Fruit fly (Drosophila melanogaster): ENCODE measurements around the gene CG4332.
A peak's percentile ranks its signal among the peaks of the same experiment; 100 is the strongest.

Gene CG4332

dm6 chrX:13135702-13136101 is 19.1 kb upstream of the CG4332 start (continued):
- TF ChIP-seq achi (GFP tag; optimal IDR thresholded peaks at IDR 0.05) (peak; percentile 56), Blimp-1 (GFP tag; optimal IDR thresholded peaks at IDR 0.05) (no peak), Lpt (GFP tag; optimal IDR thresholded peaks at IDR 0.05) (peak; percentile 27), eg (GFP tag; IDR thresholded peaks at IDR 0.05) (peak; percentile 80), Smox (GFP tag; optimal IDR thresholded peaks at IDR 0.05) (peak; percentile 34), topi (GFP tag; optimal IDR thresholded peaks at IDR 0.05) (peak; percentile 60), CG11902 (GFP tag; optimal IDR thresholded peaks at IDR 0.05) (no peak), Ets21C (GFP tag; optimal IDR thresholded peaks at IDR 0.05) (peak; percentile 29), fd85E (GFP tag; optimal IDR thresholded peaks at IDR 0.05) (no peak), CG6163 (GFP tag; IDR thresholded peaks at IDR 0.05) (peak; percentile 73), pdm3 (GFP tag; optimal IDR thresholded peaks at IDR 0.05) (peak; percentile 62), spab (GFP tag; optimal IDR thresholded peaks at IDR 0.05) (no peak), esn (GFP tag; optimal IDR thresholded peaks at IDR 0.05) (peak; percentile 56), CG6808 (GFP tag; optimal IDR thresholded peaks at IDR 0.05) (no peak), CG11762 (GFP tag; optimal IDR thresholded peaks at IDR 0.05; ENCODE audit: insufficient read depth) (peak; percentile 34), Sox15 (GFP tag; optimal IDR thresholded peaks at IDR 0.05) (peak; percentile 35), lz (GFP tag; optimal IDR thresholded peaks at IDR 0.05) (peak; percentile 53), vri (GFP tag; optimal IDR thresholded peaks at IDR 0.05) (no peak), fd59A (GFP tag; optimal IDR thresholded peaks at IDR 0.05) (no peak), CG9139 (GFP tag; optimal IDR thresholded peaks at IDR 0.05) (no peak), Gug (GFP tag; IDR thresholded peaks at IDR 0.05) (no peak; the same call in 1 of the 2 replicates), Eip78C (GFP tag) (peak; percentile 86), net (GFP tag; optimal IDR thresholded peaks at IDR 0.05) (peak; percentile 65), CG8632 (GFP tag; optimal IDR thresholded peaks at IDR 0.05) (peak; percentile 50), OdsH (GFP tag; optimal IDR thresholded peaks at IDR 0.05) (peak; percentile 66), Hr38 (GFP tag; optimal IDR thresholded peaks at IDR 0.05) (no peak)

DNA sequence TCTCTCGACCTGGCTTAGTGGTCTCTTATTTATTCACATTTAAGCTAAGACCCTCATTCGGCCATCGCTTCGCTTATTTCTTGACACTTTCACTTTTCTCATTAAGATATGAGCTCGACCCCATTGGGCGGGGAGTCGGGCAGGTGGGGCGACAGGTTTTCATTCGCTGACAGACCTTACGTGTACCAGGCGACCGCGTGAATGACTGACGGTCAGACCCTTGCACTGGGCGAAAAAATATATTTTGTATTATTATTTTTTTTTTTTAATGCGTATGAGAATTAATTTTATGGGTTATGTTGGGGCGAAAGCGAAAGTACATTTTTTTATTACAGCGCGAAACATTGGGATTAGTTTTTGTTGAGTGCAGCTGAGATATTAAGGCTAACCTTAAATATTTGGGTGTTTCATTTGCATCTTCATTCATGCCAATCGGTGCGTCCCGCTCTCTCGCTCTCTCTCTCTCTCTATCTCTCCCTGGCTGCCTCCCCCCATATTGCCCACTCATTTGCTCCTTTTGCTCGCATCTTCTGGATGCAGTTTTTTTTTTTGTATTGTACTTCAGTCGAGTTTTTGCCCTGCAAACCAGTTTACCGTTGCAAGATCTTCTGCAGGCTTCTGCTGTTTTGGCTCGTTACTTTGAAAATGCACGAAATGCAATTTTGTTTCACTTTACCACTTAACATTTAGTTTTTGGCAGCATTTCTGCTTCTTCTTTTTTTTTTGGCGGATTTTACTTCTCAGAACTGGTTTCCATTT is 17.7 kb upstream of the CG4332 start:
- TF ChIP-seq acj6 (GFP tag; optimal IDR thresholded peaks at IDR 0.05): peak; percentile 86
- TF ChIP-seq CG11902 (GFP tag; optimal IDR thresholded peaks at IDR 0.05): peak; percentile 58
- TF ChIP-seq Blimp-1 (GFP tag; optimal IDR thresholded peaks at IDR 0.05): peak; percentile 94
- TF ChIP-seq svp (GFP tag): peak; percentile 95
- peak; percentile 65; the same call in 2 of the 3 replicates for TF ChIP-seq CG8119 (GFP tag; IDR thresholded peaks at IDR 0.05)
- peak; percentile 48 for TF ChIP-seq achi (GFP tag; optimal IDR thresholded peaks at IDR 0.05)
- TF ChIP-seq CG16779 (tag; optimal IDR thresholded peaks at IDR 0.05): peak; percentile 52
- TF ChIP-seq fd85E (GFP tag; optimal IDR thresholded peaks at IDR 0.05): no peak
- no peak for TF ChIP-seq CG4318 (GFP tag; optimal IDR thresholded peaks at IDR 0.05)
- TF ChIP-seq Eip78C (GFP tag): peak; percentile 95
- TF ChIP-seq Gug (GFP tag; IDR thresholded peaks at IDR 0.05): 0 out of 2 replicates have a peak, but pooled peaks have one; percentile 16
- no peak for TF ChIP-seq Hr38 (GFP tag; optimal IDR thresholded peaks at IDR 0.05)
- TF ChIP-seq esn (GFP tag; optimal IDR thresholded peaks at IDR 0.05): peak; percentile 70
- TF ChIP-seq dac (GFP tag; optimal IDR thresholded peaks at IDR 0.05): no peak
- peak; percentile 78 to 83 for TF ChIP-seq ss (GFP tag; optimal IDR thresholded peaks at IDR 0.05)
- TF ChIP-seq CG34406 (GFP tag; optimal IDR thresholded peaks at IDR 0.05): peak; percentile 67
- TF ChIP-seq Met (GFP tag; optimal IDR thresholded peaks at IDR 0.05): peak; percentile 84
- peak; percentile 63 for TF ChIP-seq CG3919 (GFP tag; optimal IDR thresholded peaks at IDR 0.05)
- peak; percentile 44 for TF ChIP-seq CG7368 (GFP tag; optimal IDR thresholded peaks at IDR 0.05)
- TF ChIP-seq Smox (GFP tag; optimal IDR thresholded peaks at IDR 0.05): peak; percentile 57
- TF ChIP-seq CG11762 (GFP tag; optimal IDR thresholded peaks at IDR 0.05; ENCODE audit: insufficient read depth): peak; percentile 29
- peak; percentile 35 for TF ChIP-seq Ets96B (tag; optimal IDR thresholded peaks at IDR 0.05)
- peak; percentile 81 for TF ChIP-seq topi (GFP tag; optimal IDR thresholded peaks at IDR 0.05)
- TF ChIP-seq net (GFP tag; optimal IDR thresholded peaks at IDR 0.05): peak; percentile 51
- peak; percentile 24 for TF ChIP-seq CG6276 (GFP tag; optimal IDR thresholded peaks at IDR 0.05)
- TF ChIP-seq Lpt (GFP tag; optimal IDR thresholded peaks at IDR 0.05): no peak
- TF ChIP-seq CG8632 (GFP tag; optimal IDR thresholded peaks at IDR 0.05): peak; percentile 75
- peak; percentile 6 for TF ChIP-seq pdm3 (GFP tag; optimal IDR thresholded peaks at IDR 0.05)
- peak; percentile 27 for TF ChIP-seq CG3032 (tag; optimal IDR thresholded peaks at IDR 0.05)
- peak; percentile 86 for TF ChIP-seq CG6163 (GFP tag; IDR thresholded peaks at IDR 0.05)
- TF ChIP-seq Ets21C (GFP tag; optimal IDR thresholded peaks at IDR 0.05): peak; percentile 10
- TF ChIP-seq vri (GFP tag; optimal IDR thresholded peaks at IDR 0.05): peak; percentile 47
- TF ChIP-seq Hr4 (GFP tag; optimal IDR thresholded peaks at IDR 0.05): peak; percentile 37
- peak; percentile 33 for TF ChIP-seq Sox15 (GFP tag; optimal IDR thresholded peaks at IDR 0.05)
- TF ChIP-seq CG32006 (GFP tag; optimal IDR thresholded peaks at IDR 0.05): peak; percentile 49
- peak; percentile 49 for TF ChIP-seq CG10631 (GFP tag; optimal IDR thresholded peaks at IDR 0.05)
- TF ChIP-seq cyc (GFP tag; optimal IDR thresholded peaks at IDR 0.05): peak; percentile 49
- TF ChIP-seq Sox14 (GFP tag; optimal IDR thresholded peaks at IDR 0.05): peak; percentile 31
- peak; percentile 40 for TF ChIP-seq CG31627 (GFP tag; optimal IDR thresholded peaks at IDR 0.05)

All from whole organism, prepupa.